Worm (Caenorhabditis elegans): ENCODE measurements around the gene lido-16.

lido-16 gene

ce11 chrII:6520103-6520502, 35.3 kb upstream of the lido-16 start:
- TF ChIP-seq pax-3 (tag; optimal IDR thresholded peaks at IDR 0.05) = no peak
- TF ChIP-seq unc-62 (GFP tag; optimal IDR thresholded peaks at IDR 0.05) = no peak
- no peak for TF ChIP-seq efl-1 (optimal IDR thresholded peaks at IDR 0.05)
- TF ChIP-seq efl-1 (GFP tag; optimal IDR thresholded peaks at IDR 0.05 in 1 of 2) = peak in 1 of 2 experiments; percentile 87
- peak; percentile 57 for TF ChIP-seq elt-2 (tag; optimal IDR thresholded peaks at IDR 0.05)
- TF ChIP-seq pqm-1 (tag; optimal IDR thresholded peaks at IDR 0.05) = peak; percentile 45
- no peak for TF ChIP-seq mef-2 (tag; optimal IDR thresholded peaks at IDR 0.05)
- TF ChIP-seq mab-9 (GFP tag; IDR thresholded peaks at IDR 0.05) = no peak
- no peak for TF ChIP-seq ama-1 (optimal IDR thresholded peaks at IDR 0.05)
- TF ChIP-seq isw-1 (GFP tag; IDR thresholded peaks at IDR 0.05) = no peak
- no peak for TF ChIP-seq nhr-28 (tag; optimal IDR thresholded peaks at IDR 0.05)
- TF ChIP-seq blmp-1 (tag; optimal IDR thresholded peaks at IDR 0.05) = peak; percentile 40
- no peak for TF ChIP-seq unc-130 (tag; optimal IDR thresholded peaks at IDR 0.05)
- TF ChIP-seq ztf-4 (tag; optimal IDR thresholded peaks at IDR 0.05) = no peak
- no peak for TF ChIP-seq nhr-71 (tag; optimal IDR thresholded peaks at IDR 0.05)

DNA sequence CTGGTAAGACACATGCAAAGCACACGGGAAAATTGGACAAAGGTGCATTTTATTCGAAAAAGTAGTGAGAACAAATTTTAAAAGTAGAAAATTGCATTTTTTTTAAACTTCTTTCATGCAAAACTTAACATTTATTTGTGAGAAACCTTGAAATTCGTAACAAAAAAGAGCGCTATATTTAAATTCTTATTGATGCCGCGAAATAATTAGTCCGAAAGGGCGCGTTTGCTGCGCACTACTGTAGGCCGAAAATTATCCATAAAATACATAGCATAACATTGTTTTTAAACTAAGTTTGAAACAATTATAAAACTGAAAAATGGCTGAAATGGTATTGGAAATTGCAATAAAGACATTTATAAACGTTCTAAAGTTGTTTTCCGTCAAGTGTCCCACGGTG, 34.9 kb upstream of the lido-16 start:
- TF ChIP-seq mef-2 (tag; optimal IDR thresholded peaks at IDR 0.05) = no peak
- peak in 1 of 2 experiments; percentile 75 for TF ChIP-seq lsy-2 (tag; optimal IDR thresholded peaks at IDR 0.05)
- TF ChIP-seq mep-1 (tag; optimal IDR thresholded peaks at IDR 0.05) = peak; percentile 39
- TF ChIP-seq blmp-1 (tag; optimal IDR thresholded peaks at IDR 0.05) = peak; percentile 1
- peak in 2 of 3 experiments; percentile 47 to 64 for TF ChIP-seq dpl-1 (GFP tag; optimal IDR thresholded peaks at IDR 0.05)
- peak; percentile 31 for TF ChIP-seq efl-1 (optimal IDR thresholded peaks at IDR 0.05)
- TF ChIP-seq efl-1 (GFP tag; optimal IDR thresholded peaks at IDR 0.05 in 1 of 2) = peak; percentile 45 to 94
- TF ChIP-seq hlh-17 (GFP tag; optimal IDR thresholded peaks at IDR 0.05; ENCODE audit: borderline replicate concordance) = no peak
- TF ChIP-seq lin-35 (GFP tag; optimal IDR thresholded peaks at IDR 0.05) = peak in 1 of 2 experiments; percentile 67

ce11 chrII:6516276-6516675, 31.5 kb upstream of the lido-16 start, which contains the start of gene C56E6.7:
Gene C56E6.7 (plus strand): TSS chrII:6516576.
- TF ChIP-seq sptf-1 (tag; optimal IDR thresholded peaks at IDR 0.05) (no peak), swsn-7 (tag; optimal IDR thresholded peaks at IDR 0.05) (no peak), nhr-84 (tag; optimal IDR thresholded peaks at IDR 0.05) (no peak), tbx-2 (tag; optimal IDR thresholded peaks at IDR 0.05) (no peak)

DNA sequence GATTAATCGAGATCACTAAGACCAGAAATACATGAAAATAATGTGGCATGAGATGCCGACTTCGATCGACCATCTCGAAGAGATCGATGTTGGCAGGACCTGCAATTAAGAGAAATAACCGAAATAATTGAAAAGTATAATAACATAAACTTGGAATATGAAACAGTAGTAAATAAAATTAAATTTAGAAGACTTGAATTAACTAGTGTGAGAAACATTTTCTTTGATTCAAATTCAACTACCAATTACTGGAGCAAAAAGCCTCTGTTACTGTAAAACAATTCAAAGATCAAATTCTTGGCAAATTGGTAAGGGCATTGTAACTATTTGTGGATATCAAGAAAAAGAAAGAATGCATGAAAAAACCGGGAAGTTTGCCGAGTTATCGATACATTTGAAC, 29.1 kb upstream of the lido-16 start, which contains the start of gene R05G9R.1:
Gene R05G9R.1, minus strand, starts transcription at position 101 of the 400 bp plus-strand sequence.
- TF ChIP-seq efl-1 (optimal IDR thresholded peaks at IDR 0.05) (no peak), efl-1 (GFP tag; optimal IDR thresholded peaks at IDR 0.05 in 1 of 2) (peak in 1 of 2 experiments; percentile 9), nhr-12 (tag; optimal IDR thresholded peaks at IDR 0.05) (no peak)

ce11 chrII:6513357-6513756, 28.6 kb upstream of the lido-16 start:
- TF ChIP-seq blmp-1 (tag; optimal IDR thresholded peaks at IDR 0.05) = peak; percentile 65
- no peak for TF ChIP-seq snpc-4 (tag; optimal IDR thresholded peaks at IDR 0.05)
- no peak for TF ChIP-seq fos-1 (tag; optimal IDR thresholded peaks at IDR 0.05)

DNA sequence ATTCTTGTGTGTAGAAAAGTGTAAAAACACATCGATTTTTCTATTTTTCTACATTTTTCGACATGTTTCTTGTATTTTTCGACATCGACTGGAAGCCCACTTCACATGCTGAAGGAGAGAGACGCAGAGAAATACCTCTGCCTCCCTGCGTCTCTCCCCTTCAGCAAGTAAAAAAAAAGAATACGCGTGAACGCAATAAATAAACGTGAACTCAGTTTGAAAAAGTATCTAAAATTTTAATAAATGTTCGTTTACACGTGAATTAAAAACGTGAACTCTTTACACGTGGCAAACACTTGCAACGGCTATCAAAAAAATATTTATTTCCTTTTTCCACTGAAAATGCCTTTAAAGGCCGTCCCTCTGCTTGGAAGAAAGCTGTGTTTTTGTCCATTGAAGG, 18.1 kb upstream of the lido-16 start, which contains the start of gene R05G9.1:
Gene R05G9.1, plus strand, starts transcription at position 343 of the 400 bp plus-strand sequence.
- no peak for TF ChIP-seq ceh-63 (GFP tag; optimal IDR thresholded peaks at IDR 0.05)
- TF ChIP-seq lin-14 (GFP tag; optimal IDR thresholded peaks at IDR 0.05) = peak; percentile 43
- TF ChIP-seq aly-2 (tag; optimal IDR thresholded peaks at IDR 0.05) = no peak
- no peak for TF ChIP-seq dpl-1 (GFP tag; optimal IDR thresholded peaks at IDR 0.05)
- no peak for TF ChIP-seq xbp-1 (tag; optimal IDR thresholded peaks at IDR 0.05)
- TF ChIP-seq efl-1 (optimal IDR thresholded peaks at IDR 0.05) = peak; percentile 19 to 35
- peak; percentile 1 to 90 for TF ChIP-seq efl-1 (GFP tag; optimal IDR thresholded peaks at IDR 0.05 in 1 of 2)
- no peak for TF ChIP-seq mef-2 (tag; optimal IDR thresholded peaks at IDR 0.05)

DNA sequence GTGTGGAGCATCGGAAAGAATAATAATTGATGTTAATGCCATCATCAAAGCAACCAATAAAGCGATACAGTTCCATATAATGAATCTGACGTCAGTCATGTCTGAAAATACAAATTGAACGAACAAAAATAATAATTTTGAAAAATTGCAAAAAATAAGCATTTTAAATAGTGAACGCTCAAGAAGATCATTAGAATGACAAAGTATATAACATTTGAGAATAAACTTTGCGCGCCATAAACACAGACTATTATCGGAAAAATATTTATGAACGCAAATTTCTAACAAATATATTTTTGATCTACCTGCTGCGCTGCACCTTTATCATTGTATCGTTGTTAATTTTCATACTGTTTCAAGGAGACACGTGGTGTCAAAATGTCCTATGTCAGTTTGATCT, 16.6 kb upstream of the lido-16 start, which contains the start of gene R05G9.3:
Gene R05G9.3, minus strand, starts transcription at position 101 of the 400 bp plus-strand sequence.
- TF ChIP-seq unc-30 (tag; optimal IDR thresholded peaks at IDR 0.05) (no peak), C16A3.4 (tag; optimal IDR thresholded peaks at IDR 0.05) (no peak), nhr-19 (GFP tag; conservative IDR thresholded peaks at IDR 0.05) (no peak), tlp-1 (tag; optimal IDR thresholded peaks at IDR 0.05) (no peak), ceh-90 (tag; optimal IDR thresholded peaks at IDR 0.05) (no peak), lsy-2 (tag; optimal IDR thresholded peaks at IDR 0.05) (no peak), F16B12.6 (tag; optimal IDR thresholded peaks at IDR 0.05) (no peak), elt-2 (tag; optimal IDR thresholded peaks at IDR 0.05) (no peak), nhr-76 (tag; optimal IDR thresholded peaks at IDR 0.05) (no peak), egl-13 (tag; optimal IDR thresholded peaks at IDR 0.05) (no peak), mab-9 (GFP tag; IDR thresholded peaks at IDR 0.05) (no peak), irx-1 (tag; optimal IDR thresholded peaks at IDR 0.05) (no peak), sptf-1 (tag; optimal IDR thresholded peaks at IDR 0.05) (no peak), nhr-20 (tag; optimal IDR thresholded peaks at IDR 0.05) (no peak)
